Fruit fly (Drosophila melanogaster) whole organism, pupa: Measurements from ENCODE around the gene Ubx.

ENCODE experiments used
- CG13204 ChIP-seq: fragments of 200-800 bp; sonication (Bioruptor generic); optimal IDR thresholded peaks from 2 replicates; lab custom pipeline; 2018; ENCODE audit warnings: missing biosample characterization, mild to moderate bottlenecking, missing genetic modification characterization, moderate library complexity
- CG15710 ChIP-seq: fragments of 200-800 bp; sonication (Bioruptor generic); optimal IDR thresholded peaks from 2 replicates; lab custom pipeline; 2018; ENCODE audit warnings: missing biosample characterization, mild to moderate bottlenecking, missing genetic modification characterization, moderate library complexity
- CG32121 ChIP-seq: fragments of 200-800 bp; sonication (Bioruptor generic); IDR thresholded peaks from 2 replicates; pipeline ENCODE4 v1.3.6; 2022; ENCODE audit warnings: missing biosample characterization, missing genetic modification characterization
- CG34367 ChIP-seq: fragments of 200-800 bp; sonication (Bioruptor generic); optimal IDR thresholded peaks from 2 replicates; lab custom pipeline; 2018; ENCODE audit warnings: missing biosample characterization, mild to moderate bottlenecking, missing genetic modification characterization
- CG4496 ChIP-seq: fragments of 200-800 bp; sonication (Bioruptor generic); IDR thresholded peaks from 3 replicates; pipeline ENCODE4 v1.3.6; 2022; ENCODE audit warnings: missing biosample characterization, missing genetic modification characterization
- CG8159 ChIP-seq: fragments of 200-800 bp; sonication (Bioruptor generic); optimal IDR thresholded peaks from 3 replicates; lab custom pipeline; 2018; ENCODE audit warnings: missing biosample characterization, mild to moderate bottlenecking, missing genetic modification characterization, moderate library complexity
- D1 ChIP-seq: fragments of 200-800 bp; sonication (Bioruptor generic); optimal IDR thresholded peaks from 2 replicates; lab custom pipeline; 2018; ENCODE audit warnings: missing biosample characterization, mild to moderate bottlenecking, missing genetic modification characterization, moderate library complexity
- EcR ChIP-seq: fragments of 200-800 bp; sonication (Bioruptor generic); optimal IDR thresholded peaks from 3 replicates; lab custom pipeline; 2019; ENCODE audit warnings: missing biosample characterization, missing genetic modification characterization, mild to moderate bottlenecking, moderate library complexity, missing genetic modification reagents
- Pif1A ChIP-seq: fragments of 200-800 bp; sonication (Bioruptor generic); optimal IDR thresholded peaks from 3 replicates; lab custom pipeline; 2016; ENCODE audit warnings: missing biosample characterization, missing genetic modification characterization
- rn ChIP-seq: fragments of 200-800 bp; sonication (Bioruptor generic); IDR thresholded peaks from 2 replicates; pipeline ENCODE4 v1.3.6; 2022; ENCODE audit warnings: missing biosample characterization, missing genetic modification characterization

DNA sequence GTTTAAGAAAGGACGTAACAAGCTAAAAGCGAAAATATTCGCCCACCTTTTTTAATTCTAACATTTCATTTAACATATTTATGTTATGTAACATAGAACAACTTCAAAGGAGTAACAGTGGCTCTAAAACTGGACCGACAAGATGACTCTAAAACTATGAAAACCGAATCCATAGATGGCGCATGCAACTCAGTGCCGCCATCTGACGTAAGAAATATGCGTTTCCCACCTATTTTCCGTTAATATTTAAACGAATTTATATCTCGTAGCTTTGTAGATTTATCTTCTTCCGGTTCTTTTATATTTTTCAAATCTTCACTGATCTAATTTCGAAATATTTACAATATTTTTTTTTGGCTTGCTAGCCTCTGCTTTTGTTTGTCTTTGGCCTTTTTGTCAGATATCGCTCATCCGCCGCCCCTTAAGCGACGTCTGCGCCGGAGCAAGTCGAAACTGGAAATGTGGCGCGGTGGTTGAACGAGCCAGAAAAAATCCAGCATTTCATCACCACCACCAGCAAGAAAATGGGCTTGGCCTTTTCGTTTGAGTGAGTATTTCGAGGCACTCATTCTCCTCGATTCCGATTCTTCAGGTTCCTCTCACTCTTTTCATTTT, 14.4 kb upstream of the Ubx start:
- TF ChIP-seq Pif1A (GFP tag; lab: Kevin White, UChicago) (no peak), CG34367 (tag; lab: Kevin White, UChicago) (no peak), CG8159 (no peak), CG32121 (no peak), EcR (no peak), CG15710 (tag; lab: Kevin White, UChicago) (no peak), CG13204 (GFP tag; lab: Kevin White, UChicago) (no peak), D1 (tag; lab: Kevin White, UChicago) (peak; percentile 51), CG4496 (GFP tag; lab: Robert Waterston, UW) (no peak), rn (GFP tag; lab: Robert Waterston, UW) (no peak)
